Worm (Caenorhabditis elegans) whole organism, L1 larva: ENCODE measurements around the gene ptp-8.
"Not testable (repeated sequence)": the region's sequence is repeated elsewhere in the genome, so short reads cannot be mapped to it uniquely, and the experiment has no call there.

Experiments
- aly-2 ChIP-seq: fragments of 150-350 bp; optimal IDR thresholded peaks from 2 replicates; lab custom pipeline; 2014; ENCODE audit warnings: missing biosample characterization, missing genetic modification characterization
- egl-27 ChIP-seq, 2 experiments: fragments of 150-350 bp in 1 of 2; sonication (generic microtip); optimal IDR thresholded peaks; 3 replicates each; lab custom pipeline; 2017 to 2018; ENCODE audit warnings: missing biosample characterization in 2 of 2, missing genetic modification characterization in 2 of 2, missing genetic modification reagents in 2 of 2
- elt-2 ChIP-seq: sonication (generic microtip); optimal IDR thresholded peaks from 2 replicates; lab custom pipeline; 2016; ENCODE audit warnings: missing genetic modification characterization, mild to moderate bottlenecking, inconsistent platforms, missing compliant biosample characterization, missing genetic modification reagents
- elt-3 ChIP-seq, 6 experiments: fragments of 150-350 bp in 1 of 6; sonication (generic microtip); optimal IDR thresholded peaks; 2 replicates each; lab custom pipeline; 2017 to 2018; ENCODE audit warnings: missing biosample characterization in 6 of 6, missing genetic modification characterization in 6 of 6, inconsistent platforms in 1 of 6
- fos-1 ChIP-seq: fragments of 150-350 bp; optimal IDR thresholded peaks from 2 replicates; lab custom pipeline; 2014; ENCODE audit warnings: missing biosample characterization, missing genetic modification characterization
- lin-39 ChIP-seq: fragments of 150-350 bp; optimal IDR thresholded peaks from 2 replicates; lab custom pipeline; 2014; ENCODE audit warnings: missing biosample characterization, missing genetic modification reagents, missing genetic modification characterization
- mab-9 ChIP-seq: fragments of 200-800 bp; sonication (Bioruptor generic); IDR thresholded peaks from 2 replicates; pipeline ENCODE4 v1.3.6; 2022; ENCODE audit warnings: missing genetic modification reagents, missing genetic modification characterization, missing compliant biosample characterization
- nhr-12 ChIP-seq: sonication (generic microtip); optimal IDR thresholded peaks from 2 replicates; lab custom pipeline; 2017; ENCODE audit warnings: missing biosample characterization, missing genetic modification characterization
- skn-1 ChIP-seq: fragments of 150-350 bp; optimal IDR thresholded peaks from 2 replicates; lab custom pipeline; 2014; ENCODE audit warnings: missing biosample characterization, missing genetic modification characterization
- snpc-4 ChIP-seq: fragments of 150-350 bp; optimal IDR thresholded peaks from 2 replicates; lab custom pipeline; 2014; ENCODE audit warnings: missing biosample characterization, missing genetic modification characterization
- sox-4 ChIP-seq: sonication (generic microtip); optimal IDR thresholded peaks from 2 replicates; lab custom pipeline; 2016; ENCODE audit warnings: missing genetic modification characterization, missing compliant biosample characterization
- tbx-2 ChIP-seq: sonication (generic microtip); optimal IDR thresholded peaks from 2 replicates; lab custom pipeline; 2016; ENCODE audit warnings: missing genetic modification characterization, missing compliant biosample characterization

DNA sequence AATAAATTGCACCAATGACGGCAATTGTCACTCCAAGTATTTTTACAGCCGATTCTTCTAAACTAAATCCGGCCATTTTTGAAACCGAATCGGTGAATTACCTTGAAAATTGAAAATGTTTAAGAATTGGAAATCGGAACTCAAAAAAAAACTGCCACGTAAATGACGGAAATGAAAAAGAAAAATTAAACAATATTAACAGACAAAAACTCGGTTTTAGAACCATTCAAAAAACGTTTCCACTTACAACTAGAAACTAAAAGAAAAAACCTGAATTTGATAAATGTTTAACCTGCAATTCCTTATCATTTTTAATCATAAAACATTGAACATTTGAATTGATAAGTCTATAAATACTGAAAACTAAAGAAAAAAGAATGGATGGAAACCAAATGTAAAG, 16.8 kb upstream of the ptp-8 start, which contains the start of gene Y40C5A.4:
- not testable (repeated sequence) for TF ChIP-seq aly-2; snpc-4 (tag; lab: Kevin White, UChicago); tbx-2 (tag; lab: Kevin White, UChicago); nhr-12 (tag; lab: Kevin White, UChicago); lin-39 (tag; lab: Kevin White, UChicago); mab-9; elt-2 (tag; lab: Kevin White, UChicago); fos-1 (tag; lab: Kevin White, UChicago); sox-4; egl-27 (tag; optimal IDR thresholded peaks at IDR 0.05; lab: Kevin White, UChicago); elt-3 (tag; optimal IDR thresholded peaks at IDR 0.05; lab: Kevin White, UChicago); skn-1 (tag; lab: Kevin White, UChicago)
